Fruit fly (Drosophila melanogaster): ENCODE measurements around the gene NUCB1.

Gene NUCB1

dm6 chr3L:17846169-17846981 lies 44.3 kb upstream of the NUCB1 start, which contains the start of the genes MED19 and CG7430 (continued):
- peak; percentile 8 for TF ChIP-seq grau (tag; optimal IDR thresholded peaks at IDR 0.05)
- peak; percentile 63 for TF ChIP-seq CHES-1-like (GFP tag; optimal IDR thresholded peaks at IDR 0.05)
- peak; percentile 28; the same call in 1 of the 3 replicates for TF ChIP-seq CG34224 (GFP tag; IDR thresholded peaks at IDR 0.05; ENCODE audit: partially characterized antibody)
- TF ChIP-seq Aef1 (GFP tag; IDR thresholded peaks at IDR 0.05): no peak
- TF ChIP-seq CG14014 (GFP tag; IDR thresholded peaks at IDR 0.05): no peak
- peak; percentile 27 for TF ChIP-seq CG10979 (tag; optimal IDR thresholded peaks at IDR 0.05)
- peak; percentile 61 for TF ChIP-seq CG1603 (tag; optimal IDR thresholded peaks at IDR 0.05)
- TF ChIP-seq unpg (GFP tag; optimal IDR thresholded peaks at IDR 0.05): peak; percentile 35
- peak; percentile 2 for TF ChIP-seq Nf-YC (tag; optimal IDR thresholded peaks at IDR 0.05)
- peak; percentile 63 for TF ChIP-seq CG8478 (optimal IDR thresholded peaks at IDR 0.05)
- TF ChIP-seq CG16863 (GFP tag; optimal IDR thresholded peaks at IDR 0.05): no peak
- no peak for TF ChIP-seq CG7372 (GFP tag; IDR thresholded peaks at IDR 0.05)
- TF ChIP-seq CG3847 (GFP tag; IDR thresholded peaks at IDR 0.05): peak; percentile 27; the same call in 1 of the 2 replicates
- TF ChIP-seq dmrt99B (tag; optimal IDR thresholded peaks at IDR 0.05): no peak
- no peak for TF ChIP-seq lov (optimal IDR thresholded peaks at IDR 0.05)
- TF ChIP-seq lov (GFP tag; IDR thresholded peaks at IDR 0.05): no peak
- TF ChIP-seq YL-1 (GFP tag; optimal IDR thresholded peaks at IDR 0.05): peak; percentile 90
- 0 out of 2 replicates have a peak, but pooled peaks have one; percentile 7 for TF ChIP-seq CG17328 (GFP tag; IDR thresholded peaks at IDR 0.05)
- TF ChIP-seq GATAe (GFP tag; conservative IDR thresholded peaks at IDR 0.05): no peak
- TF ChIP-seq CG31224 (GFP tag; IDR thresholded peaks at IDR 0.05): no peak
- TF ChIP-seq CG13287 (GFP tag; IDR thresholded peaks at IDR 0.05; ENCODE audit: partially characterized antibody): peak; percentile 33
- TF ChIP-seq CrebB (tag; optimal IDR thresholded peaks at IDR 0.05): peak; percentile 28
- TF ChIP-seq Dp (GFP tag; optimal IDR thresholded peaks at IDR 0.05): peak; percentile 13
- no peak for TF ChIP-seq B-H2 (GFP tag; optimal IDR thresholded peaks at IDR 0.05)
- peak; percentile 59 for TF ChIP-seq hbn (GFP tag; IDR thresholded peaks at IDR 0.05; ENCODE audit: partially characterized antibody)
- TF ChIP-seq CG31365 (tag; optimal IDR thresholded peaks at IDR 0.05): no peak
- no peak for TF ChIP-seq CG8359 (GFP tag; optimal IDR thresholded peaks at IDR 0.05; ENCODE audit: borderline replicate concordance)
- TF ChIP-seq CG8290 (GFP tag; optimal IDR thresholded peaks at IDR 0.05): peak; percentile 11
- peak in 1 of 2 experiments; percentile 68 for TF ChIP-seq CG8290 (tag; optimal IDR thresholded peaks at IDR 0.05)
- TF ChIP-seq klu (GFP tag; IDR thresholded peaks at IDR 0.05): no peak
- peak; percentile 76 for TF ChIP-seq Dref (GFP tag; IDR thresholded peaks at IDR 0.05)
- TF ChIP-seq CG2116 (GFP tag; optimal IDR thresholded peaks at IDR 0.05): peak; percentile 99
- TF ChIP-seq Sin3A (optimal IDR thresholded peaks at IDR 0.05): peak; percentile 12
- TF ChIP-seq Doc2 (GFP tag; IDR thresholded peaks at IDR 0.05): no peak
- TF ChIP-seq gcm2 (GFP tag; optimal IDR thresholded peaks at IDR 0.05): no peak
- no peak for TF ChIP-seq hkb (optimal IDR thresholded peaks at IDR 0.05)
- 0 out of 2 replicates have a peak, but pooled peaks have one; percentile 27 for TF ChIP-seq hkb (GFP tag; IDR thresholded peaks at IDR 0.05)
- TF ChIP-seq repo (GFP tag; optimal IDR thresholded peaks at IDR 0.05): peak; percentile 28
- peak; percentile 27 for TF ChIP-seq CG10147 (GFP tag; optimal IDR thresholded peaks at IDR 0.05)
- TF ChIP-seq vvl (GFP tag; IDR thresholded peaks at IDR 0.05): peak; percentile 20; the same call in 1 of the 2 replicates
- TF ChIP-seq knrl (GFP tag; IDR thresholded peaks at IDR 0.05; ENCODE audit: partially characterized antibody): peak; percentile 44; the same call in 2 of the 3 replicates
- TF ChIP-seq CG4854 (GFP tag; optimal IDR thresholded peaks at IDR 0.05): no peak
- peak; percentile 55 for TF ChIP-seq NFAT (GFP tag; IDR thresholded peaks at IDR 0.05)
- TF ChIP-seq luna (GFP tag; optimal IDR thresholded peaks at IDR 0.05): no peak
- TF ChIP-seq Bgb (GFP tag; IDR thresholded peaks at IDR 0.05; ENCODE audit: partially characterized antibody): peak; percentile 63
- peak; percentile 6 for TF ChIP-seq lilli (GFP tag; optimal IDR thresholded peaks at IDR 0.05)
- peak in 1 of 2 experiments; percentile 34 for TF ChIP-seq crp (GFP tag; optimal IDR thresholded peaks at IDR 0.05)
- TF ChIP-seq CG6813 (GFP tag; optimal IDR thresholded peaks at IDR 0.05): no peak
- no peak for TF ChIP-seq CG6254 (GFP tag; optimal IDR thresholded peaks at IDR 0.05)
- no peak for TF ChIP-seq Rx (GFP tag; IDR thresholded peaks at IDR 0.05)

Measured in whole organism, embryonic.